Worm (Caenorhabditis elegans) whole organism, L3 larva: Measurements from ENCODE around the gene ugt-29.

Source experiments
- ceh-82 ChIP-seq: fragments of 150-350 bp; optimal IDR thresholded peaks from 2 replicates; lab custom pipeline; 2014; ENCODE audit warnings: missing biosample characterization, missing genetic modification characterization
- lin-39 ChIP-seq: fragments of 150-350 bp; optimal IDR thresholded peaks from 2 replicates; lab custom pipeline; 2018; ENCODE audit warnings: missing biosample characterization, missing genetic modification reagents, missing genetic modification characterization
- nhr-237 ChIP-seq: fragments of 150-350 bp; optimal IDR thresholded peaks from 2 replicates; lab custom pipeline; 2014; ENCODE audit warnings: missing biosample characterization, missing genetic modification characterization

DNA sequence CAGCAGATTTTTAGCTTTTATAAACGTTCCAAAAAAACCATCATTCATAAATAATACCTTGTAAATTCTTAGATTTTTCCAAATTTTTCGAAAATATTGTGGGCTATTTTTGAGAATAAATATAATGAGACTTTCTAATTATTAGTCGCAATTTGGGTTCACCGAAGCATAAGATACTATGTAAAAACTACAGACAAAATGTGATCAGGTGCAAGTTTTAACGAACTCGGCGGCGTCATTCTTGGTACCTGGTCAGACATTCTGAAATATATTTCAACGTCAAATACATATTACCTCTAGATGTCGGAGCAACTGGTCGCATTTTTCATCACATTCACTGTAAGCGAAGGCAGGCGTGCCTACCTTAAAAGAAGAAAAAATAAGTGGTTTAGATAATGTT lies 17.4 kb downstream of the ugt-29 start, which contains the start of gene srx-23:
- TF ChIP-seq ceh-82 (tag; lab: Kevin White, UChicago) (no peak), lin-39 (tag; lab: Kevin White, UChicago) (no peak), nhr-237 (tag; lab: Kevin White, UChicago) (no peak)
